Fruit fly (Drosophila melanogaster): ENCODE measurements around the gene CG5151.

CG5151 gene

DNA sequence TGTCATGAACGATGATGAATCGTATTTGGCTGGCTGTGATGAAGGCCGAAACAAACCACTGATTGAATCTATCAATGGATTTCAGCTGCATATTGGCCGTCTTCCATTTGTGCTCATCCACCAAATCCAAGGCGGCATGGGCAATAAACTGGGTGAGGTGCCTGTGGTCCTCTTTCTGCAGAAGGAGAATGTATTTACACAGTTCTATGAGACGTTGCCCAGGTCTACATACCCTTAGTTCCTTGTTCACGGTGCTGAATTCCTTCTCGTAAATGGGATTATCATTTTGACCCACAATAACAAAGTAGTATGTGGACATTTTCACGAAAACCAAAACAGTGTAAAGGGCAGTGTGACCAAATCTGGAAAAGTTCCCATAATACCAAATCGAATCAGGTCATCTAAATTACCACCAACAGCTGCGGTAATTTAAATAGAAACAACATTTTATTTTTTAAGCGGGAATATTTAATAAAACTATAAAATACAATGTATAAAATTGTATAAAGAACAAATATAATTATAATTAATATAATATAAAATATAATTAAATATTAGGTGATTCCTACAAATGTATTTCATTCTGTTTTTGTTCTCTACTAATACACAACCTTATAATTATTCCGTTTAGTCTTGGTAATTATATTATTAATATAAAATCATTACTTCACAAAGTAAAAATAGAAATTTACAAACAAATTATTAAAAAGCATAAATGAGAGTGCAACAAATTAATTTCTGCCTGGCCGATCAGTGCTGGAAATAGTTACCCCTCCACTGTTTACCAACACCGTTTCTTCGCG, 33.0 kb downstream of the CG5151 start, which contains the start of the genes Trs20 and elg1 (continued):
- TF ChIP-seq Hsf (GFP tag; optimal IDR thresholded peaks at IDR 0.05) (no peak), CG7928 (GFP tag; optimal IDR thresholded peaks at IDR 0.05) (no peak), CG15696 (tag; optimal IDR thresholded peaks at IDR 0.05) (peak; percentile 54), kay (GFP tag; optimal IDR thresholded peaks at IDR 0.05) (no peak), CG10959 (GFP tag; IDR thresholded peaks at IDR 0.05) (no peak)

DNA sequence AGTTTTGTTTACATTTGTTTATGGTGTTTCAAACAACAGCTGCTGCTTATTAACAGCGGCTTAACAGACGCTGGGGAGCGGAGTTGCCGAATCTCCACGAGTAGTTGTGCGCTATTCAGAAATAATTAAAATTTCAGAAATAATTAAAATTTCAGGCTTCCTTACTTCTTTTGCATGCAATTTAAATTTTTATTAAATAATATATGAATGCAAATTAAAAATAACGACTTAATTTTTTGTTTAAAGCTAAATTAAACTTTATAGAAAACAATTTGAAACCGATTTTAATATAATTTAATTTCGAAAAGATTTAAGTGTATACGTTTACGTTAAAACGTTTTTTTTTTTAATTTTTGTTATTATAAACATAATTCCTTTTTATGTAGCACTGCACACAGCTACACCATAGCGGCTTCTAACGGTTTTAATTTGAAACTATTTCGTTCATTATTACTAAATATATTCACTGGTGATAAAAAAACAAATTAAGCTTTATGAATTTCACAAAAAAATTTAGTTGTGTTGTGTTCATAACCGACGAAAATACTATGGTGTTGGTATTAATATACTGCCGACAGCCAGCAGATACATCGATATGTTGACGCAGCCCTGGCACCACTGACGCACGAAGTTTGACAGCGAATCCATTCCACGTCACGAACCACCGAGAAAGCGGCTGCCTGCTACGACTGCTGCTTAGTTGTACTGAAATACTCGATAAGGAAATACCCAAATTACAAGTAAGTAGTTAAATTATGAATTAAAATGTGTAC, 35.3 kb downstream of the CG5151 start, which contains the start of gene SsRbeta:
SsRbeta (plus strand) TSS at position 645 of the 773 bp plus-strand sequence.
- TF ChIP-seq row (GFP tag; IDR thresholded peaks at IDR 0.05) (peak; percentile 74), sqz (GFP tag; optimal IDR thresholded peaks at IDR 0.05) (peak; percentile 53), CG2129 (GFP tag; IDR thresholded peaks at IDR 0.05; ENCODE audit: partially characterized antibody) (peak; percentile 36), CG11093 (GFP tag; IDR thresholded peaks at IDR 0.05) (no peak), nerfin-1 (tag; optimal IDR thresholded peaks at IDR 0.05) (no peak), lov (optimal IDR thresholded peaks at IDR 0.05) (no peak), lov (GFP tag; IDR thresholded peaks at IDR 0.05) (0 out of 3 replicates have a peak, but pooled peaks have one; percentile 4), Camta (GFP tag; optimal IDR thresholded peaks at IDR 0.05) (no peak), stwl (tag; optimal IDR thresholded peaks at IDR 0.05) (peak; percentile 61), Sin3A (optimal IDR thresholded peaks at IDR 0.05) (peak; percentile 37), ato (GFP tag; IDR thresholded peaks at IDR 0.05; ENCODE audit: partially characterized antibody) (peak; percentile 50; the same call in 1 of the 2 replicates), salm (tag; optimal IDR thresholded peaks at IDR 0.05) (no peak), gem (tag; optimal IDR thresholded peaks at IDR 0.05) (peak; percentile 63), zen (tag; optimal IDR thresholded peaks at IDR 0.05) (no peak), CG2678 (tag; optimal IDR thresholded peaks at IDR 0.05) (peak; percentile 31), E2f1 (GFP tag; IDR thresholded peaks at IDR 0.05) (peak; percentile 66), wor (GFP tag; IDR thresholded peaks at IDR 0.05) (no peak), wek (GFP tag; optimal IDR thresholded peaks at IDR 0.05) (peak; percentile 48), HLHmδ (GFP tag; optimal IDR thresholded peaks at IDR 0.05) (peak; percentile 88), Meics (GFP tag; optimal IDR thresholded peaks at IDR 0.05) (peak; percentile 43), CG6654 (GFP tag; optimal IDR thresholded peaks at IDR 0.05) (no peak), Optix (GFP tag; IDR thresholded peaks at IDR 0.05) (no peak), CG8290 (GFP tag; optimal IDR thresholded peaks at IDR 0.05) (no peak), CG8290 (tag; optimal IDR thresholded peaks at IDR 0.05) (peak in 1 of 2 experiments; percentile 82), YL-1 (GFP tag; optimal IDR thresholded peaks at IDR 0.05) (peak; percentile 90), wdn (GFP tag; IDR thresholded peaks at IDR 0.05) (0 out of 2 replicates have a peak, but pooled peaks have one; percentile 48), Atf3 (GFP tag; optimal IDR thresholded peaks at IDR 0.05) (peak; percentile 2), pzg (GFP tag; optimal IDR thresholded peaks at IDR 0.05) (peak; percentile 91), Rfx (GFP tag; IDR thresholded peaks at IDR 0.05) (peak; percentile 66), CG17186 (GFP tag; optimal IDR thresholded peaks at IDR 0.05) (peak; percentile 49), CG2199 (GFP tag; IDR thresholded peaks at IDR 0.05) (0 out of 3 replicates have a peak, but pooled peaks have one; percentile 17), CG18599 (GFP tag; optimal IDR thresholded peaks at IDR 0.05) (peak; percentile 12), CG6689 (GFP tag; IDR thresholded peaks at IDR 0.05) (peak; percentile 43), CG12769 (tag; optimal IDR thresholded peaks at IDR 0.05) (peak; percentile 44), CG18476 (GFP tag; optimal IDR thresholded peaks at IDR 0.05) (no peak), bsh (GFP tag; optimal IDR thresholded peaks at IDR 0.05) (peak in 1 of 2 experiments; percentile 46), sc (optimal IDR thresholded peaks at IDR 0.05) (no peak), sc (GFP tag; optimal IDR thresholded peaks at IDR 0.05) (no peak), ap (GFP tag; IDR thresholded peaks at IDR 0.05) (peak; percentile 70), zf30C (GFP tag; optimal IDR thresholded peaks at IDR 0.05) (no peak), Spps (tag; optimal IDR thresholded peaks at IDR 0.05) (no peak), CG3407 (GFP tag; optimal IDR thresholded peaks at IDR 0.05) (no peak)
